Fruit fly (Drosophila melanogaster): ENCODE measurements around the gene RpS4.

Gene RpS4

DNA sequence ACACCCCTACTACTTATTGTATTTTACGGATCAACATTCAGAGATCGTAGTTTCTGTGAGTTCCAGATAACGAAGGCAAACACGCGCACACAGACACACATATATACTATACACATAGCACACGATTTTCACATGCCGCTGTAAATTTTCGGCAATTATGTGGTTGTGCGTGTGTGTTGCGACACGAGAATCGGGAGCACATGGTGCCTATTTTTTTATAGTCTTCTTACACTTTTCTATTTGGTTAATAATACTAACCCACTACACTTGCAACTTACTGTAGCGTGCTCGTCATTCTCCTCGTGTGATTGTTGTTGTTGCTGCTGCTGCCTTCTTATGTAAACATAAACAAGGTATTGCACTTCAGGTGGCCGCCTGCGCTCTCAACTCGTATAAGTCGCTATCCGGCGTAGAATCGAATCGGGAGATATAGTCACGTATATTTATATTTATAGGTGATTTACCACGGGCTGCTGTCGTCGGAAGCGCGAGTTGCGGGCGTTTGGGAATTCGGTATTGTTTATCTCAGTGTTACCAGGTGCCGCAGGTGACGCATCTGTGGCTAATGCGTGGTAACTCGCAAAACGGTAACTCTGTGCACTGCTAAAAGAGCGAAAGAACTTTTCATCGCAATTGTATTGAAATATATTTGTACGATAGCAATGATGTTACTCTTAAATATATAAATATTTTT, 19.2 kb upstream of the RpS4 start, which contains the start of gene Adk2 (continued):
- TF ChIP-seq Vsx1 (GFP tag; optimal IDR thresholded peaks at IDR 0.05) (no peak), CG9932 (GFP tag; IDR thresholded peaks at IDR 0.05) (peak; percentile 76), Chrac-16 (GFP tag; optimal IDR thresholded peaks at IDR 0.05) (no peak), CG3847 (GFP tag; IDR thresholded peaks at IDR 0.05) (no peak; the same call in 1 of the 2 replicates), croc (GFP tag; conservative IDR thresholded peaks at IDR 0.05) (no peak), Hr39 (optimal IDR thresholded peaks at IDR 0.05) (no peak), CG8924 (tag; optimal IDR thresholded peaks at IDR 0.05) (peak; percentile 75), rib (GFP tag; IDR thresholded peaks at IDR 0.05) (no peak), btn (GFP tag; optimal IDR thresholded peaks at IDR 0.05) (no peak), CG1602 (GFP tag; optimal IDR thresholded peaks at IDR 0.05) (no peak), Poxn (GFP tag; IDR thresholded peaks at IDR 0.05) (no peak), eve (GFP tag; optimal IDR thresholded peaks at IDR 0.05) (peak in 1 of 2 experiments; percentile 30), sens (GFP tag) (peak; percentile 73), Drgx (GFP tag; IDR thresholded peaks at IDR 0.05) (peak; percentile 47; the same call in 1 of the 2 replicates), Asciz (GFP tag; optimal IDR thresholded peaks at IDR 0.05) (no peak), CG1529 (GFP tag; optimal IDR thresholded peaks at IDR 0.05) (no peak), CG3163 (GFP tag; optimal IDR thresholded peaks at IDR 0.05) (no peak), HmgD (GFP tag; optimal IDR thresholded peaks at IDR 0.05) (peak; percentile 12), Rx (GFP tag; IDR thresholded peaks at IDR 0.05) (peak; percentile 15; the same call in 1 of the 2 replicates), Antp (GFP tag; optimal IDR thresholded peaks at IDR 0.05) (no peak), CG33557 (GFP tag; optimal IDR thresholded peaks at IDR 0.05) (no peak), sd (tag; optimal IDR thresholded peaks at IDR 0.05) (peak; percentile 82), slp2 (GFP tag; optimal IDR thresholded peaks at IDR 0.05) (no peak), ind (GFP tag; optimal IDR thresholded peaks at IDR 0.05) (no peak), CG7271 (tag; optimal IDR thresholded peaks at IDR 0.05) (no peak), CG10147 (GFP tag; optimal IDR thresholded peaks at IDR 0.05) (no peak), MESR4 (GFP tag; optimal IDR thresholded peaks at IDR 0.05) (peak; percentile 90), sima (GFP tag; optimal IDR thresholded peaks at IDR 0.05) (no peak), CG34422 (GFP tag; IDR thresholded peaks at IDR 0.05) (peak; percentile 69; the same call in 2 of the 3 replicates), Oli (tag; optimal IDR thresholded peaks at IDR 0.05) (no peak), az2 (GFP tag; optimal IDR thresholded peaks at IDR 0.05) (no peak), CG1024 (GFP tag; IDR thresholded peaks at IDR 0.05) (no peak), vvl (GFP tag; IDR thresholded peaks at IDR 0.05) (peak; percentile 56), Fer1 (GFP tag; optimal IDR thresholded peaks at IDR 0.05) (no peak), fu2 (GFP tag; optimal IDR thresholded peaks at IDR 0.05) (no peak), lola (GFP tag; optimal IDR thresholded peaks at IDR 0.05) (no peak), CG16863 (GFP tag; optimal IDR thresholded peaks at IDR 0.05) (no peak), Sox100B (GFP tag; optimal IDR thresholded peaks at IDR 0.05) (no peak), CG5245 (GFP tag; optimal IDR thresholded peaks at IDR 0.05) (no peak), CG9609 (GFP tag; optimal IDR thresholded peaks at IDR 0.05) (peak; percentile 12), CG1832 (GFP tag; optimal IDR thresholded peaks at IDR 0.05) (no peak), C15 (GFP tag; IDR thresholded peaks at IDR 0.05) (no peak), YL-1 (GFP tag; optimal IDR thresholded peaks at IDR 0.05) (peak; percentile 66), gem (tag; optimal IDR thresholded peaks at IDR 0.05) (no peak), CG2199 (GFP tag; IDR thresholded peaks at IDR 0.05) (0 out of 3 replicates have a peak, but pooled peaks have one; percentile 19), NFAT (GFP tag; IDR thresholded peaks at IDR 0.05) (peak; percentile 80), CG7357 (GFP tag; IDR thresholded peaks at IDR 0.05) (no peak), Doc2 (GFP tag; IDR thresholded peaks at IDR 0.05) (no peak), HHEX (GFP tag; optimal IDR thresholded peaks at IDR 0.05) (peak; percentile 33), seq (GFP tag; IDR thresholded peaks at IDR 0.05) (no peak; the same call in 1 of the 2 replicates), GATAe (GFP tag; conservative IDR thresholded peaks at IDR 0.05) (no peak), NC2β (GFP tag; optimal IDR thresholded peaks at IDR 0.05) (no peak)
